Worm (Caenorhabditis elegans) whole organism, L1 larva: ENCODE measurements around the gene rad-50.

Source experiments
- ceh-88 ChIP-seq: fragments of 200-800 bp; sonication (Bioruptor generic); IDR thresholded peaks from 2 replicates; pipeline ENCODE4 v1.3.6; 2022; ENCODE audit warnings: missing genetic modification characterization, missing compliant biosample characterization
- ceh-90 ChIP-seq: sonication (generic microtip); optimal IDR thresholded peaks from 2 replicates; lab custom pipeline; 2016; ENCODE audit warnings: missing genetic modification characterization, missing compliant biosample characterization
- dpl-1 ChIP-seq, 3 experiments: fragments of 150-350 bp in 2 of 3; sonication (generic microtip) in 1 of 3; optimal IDR thresholded peaks; 2 replicates each; lab custom pipeline; 2014 to 2017; ENCODE audit warnings: missing biosample characterization in 3 of 3, missing genetic modification characterization in 3 of 3, missing genetic modification reagents in 3 of 3

- peak in 2 of 3 experiments; percentile 13 to 28 for TF ChIP-seq dpl-1 (GFP tag; optimal IDR thresholded peaks at IDR 0.05; lab: Kevin White, UChicago)
- TF ChIP-seq ceh-90, result no peak
- TF ChIP-seq ceh-88, result no peak
Observed at ce11 chrV:12288577-12288976, 43.1 kb downstream of the rad-50 start, which contains the start of gene rskd-1.
